Fruit fly (Drosophila melanogaster): ENCODE measurements around the gene CG15170.

Gene CG15170

DNA sequence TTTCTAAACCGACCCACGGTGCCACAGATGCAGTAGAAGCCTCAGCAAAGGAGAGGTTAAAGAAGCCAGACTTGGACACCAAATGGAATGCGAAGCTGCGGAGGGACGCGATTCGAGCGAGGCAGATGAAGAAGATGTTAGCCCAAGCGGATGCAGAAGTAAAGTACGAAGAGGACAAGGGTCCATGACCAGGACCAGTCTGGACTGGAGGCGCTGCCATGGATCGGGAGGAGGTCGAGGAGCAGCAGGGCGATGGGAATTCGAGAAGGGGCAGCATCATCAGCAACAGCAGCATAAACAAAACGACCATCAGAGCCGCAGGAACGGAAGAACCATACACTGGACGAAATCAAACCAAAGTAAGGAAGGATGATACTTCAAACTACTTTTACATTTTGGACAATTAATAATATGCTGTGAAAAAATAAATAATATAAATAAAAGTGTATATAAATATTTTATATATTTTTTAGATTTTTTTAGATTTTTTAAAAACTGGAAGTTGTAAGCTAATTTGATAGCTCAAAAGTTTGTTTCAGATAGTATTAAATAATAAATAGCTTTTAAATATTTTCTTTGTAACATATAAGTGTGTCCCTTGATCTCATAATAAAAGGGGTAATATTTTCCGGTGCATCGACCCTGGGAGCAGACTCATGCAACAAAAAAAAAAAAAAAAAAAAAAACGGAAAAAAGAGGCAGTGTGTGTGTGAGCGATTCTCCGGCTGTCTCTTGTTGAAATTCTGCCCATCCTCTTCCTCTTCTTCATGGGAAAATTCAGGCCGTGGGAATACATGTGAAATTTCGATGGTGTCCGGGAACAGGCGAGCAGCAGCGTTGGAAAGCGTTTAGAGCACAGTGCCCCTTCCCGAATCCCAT lies 43.2 kb downstream of the CG15170 start (continued):
- TF ChIP-seq CG4318 (GFP tag; optimal IDR thresholded peaks at IDR 0.05) (peak; percentile 43), salr (GFP tag; optimal IDR thresholded peaks at IDR 0.05) (peak in 1 of 2 experiments; percentile 66), CG6808 (GFP tag; optimal IDR thresholded peaks at IDR 0.05) (peak; percentile 81), achi (GFP tag; optimal IDR thresholded peaks at IDR 0.05) (peak; percentile 82), Eip78C (GFP tag) (peak; percentile 91), CG3032 (tag; optimal IDR thresholded peaks at IDR 0.05) (peak; percentile 93), esn (GFP tag; optimal IDR thresholded peaks at IDR 0.05) (peak; percentile 86), ss (GFP tag; optimal IDR thresholded peaks at IDR 0.05) (peak; percentile 91 to 93), CG15336 (GFP tag; IDR thresholded peaks at IDR 0.05) (peak; percentile 66), CG7368 (GFP tag; optimal IDR thresholded peaks at IDR 0.05) (peak; percentile 40), CG6792 (GFP tag; optimal IDR thresholded peaks at IDR 0.05) (peak; percentile 85), CG6276 (GFP tag; optimal IDR thresholded peaks at IDR 0.05) (no peak), Sox102F (GFP tag; optimal IDR thresholded peaks at IDR 0.05) (peak; percentile 46), CG8632 (GFP tag; optimal IDR thresholded peaks at IDR 0.05) (peak; percentile 94), lz (GFP tag; optimal IDR thresholded peaks at IDR 0.05) (peak; percentile 68), Hr38 (GFP tag; optimal IDR thresholded peaks at IDR 0.05) (no peak), CG11902 (GFP tag; optimal IDR thresholded peaks at IDR 0.05) (peak; percentile 28), eg (GFP tag; IDR thresholded peaks at IDR 0.05) (no peak), spab (GFP tag; optimal IDR thresholded peaks at IDR 0.05) (peak; percentile 79), Hr4 (GFP tag; optimal IDR thresholded peaks at IDR 0.05) (no peak), vri (GFP tag; optimal IDR thresholded peaks at IDR 0.05) (peak; percentile 47), topi (GFP tag; optimal IDR thresholded peaks at IDR 0.05) (peak; percentile 61), CG32006 (GFP tag; optimal IDR thresholded peaks at IDR 0.05) (peak; percentile 72), Lpt (GFP tag; optimal IDR thresholded peaks at IDR 0.05) (peak; percentile 45), CG8119 (GFP tag; IDR thresholded peaks at IDR 0.05) (peak; percentile 76), CG31627 (GFP tag; optimal IDR thresholded peaks at IDR 0.05) (peak; percentile 43), Sox14 (GFP tag; optimal IDR thresholded peaks at IDR 0.05) (peak; percentile 1)

DNA sequence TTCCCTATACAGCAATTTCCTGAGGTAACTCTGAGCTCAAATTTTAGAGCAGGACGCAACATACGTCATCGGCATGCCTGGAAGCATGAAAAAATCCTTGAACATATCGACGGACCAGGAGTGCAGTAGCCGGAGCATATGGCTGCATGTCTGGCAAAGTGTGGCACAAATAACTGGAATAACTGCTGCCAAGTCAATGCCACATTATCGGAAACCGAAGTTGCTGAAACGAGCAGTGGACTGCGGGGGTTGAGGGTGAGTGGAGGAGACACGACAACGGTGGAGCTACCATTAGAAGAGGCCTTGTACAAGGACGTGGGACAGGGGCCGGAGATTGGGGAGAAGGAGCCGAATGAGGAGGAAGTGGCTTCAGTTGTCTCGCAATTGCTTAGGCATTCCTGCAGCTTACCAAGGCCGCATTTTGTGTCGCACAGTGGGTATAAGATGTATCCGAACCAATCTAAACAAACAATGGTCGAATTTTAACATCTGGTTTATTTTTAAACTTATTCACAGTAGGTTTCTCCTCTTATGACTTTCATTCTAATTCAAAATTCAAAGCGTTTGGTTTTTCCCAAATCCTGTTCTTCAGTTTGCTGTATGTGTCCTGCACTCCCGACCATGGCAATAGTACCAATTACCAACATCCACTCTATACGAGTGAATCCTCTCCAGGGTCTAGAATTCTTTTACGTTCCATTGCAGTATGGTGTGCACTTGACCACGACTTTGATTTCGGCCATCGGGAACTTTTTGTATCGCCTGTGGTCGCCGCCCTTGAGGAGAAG lies 44.1 kb downstream of the CG15170 start, which contains the start of gene CG46304:
TSS of gene CG46304 (plus strand) at position 541 of the 788 bp plus-strand sequence.
- TF ChIP-seq Blimp-1 (GFP tag; optimal IDR thresholded peaks at IDR 0.05): no peak
- TF ChIP-seq CG15336 (GFP tag; IDR thresholded peaks at IDR 0.05): no peak
- no peak for TF ChIP-seq CG1621 (tag; optimal IDR thresholded peaks at IDR 0.05)
- no peak for TF ChIP-seq vri (GFP tag; optimal IDR thresholded peaks at IDR 0.05)
- peak; percentile 33 for TF ChIP-seq CG10669 (GFP tag; optimal IDR thresholded peaks at IDR 0.05)
- peak; percentile 22 for TF ChIP-seq Sox15 (GFP tag; optimal IDR thresholded peaks at IDR 0.05)
- no peak for TF ChIP-seq dsx (GFP tag; optimal IDR thresholded peaks at IDR 0.05; ENCODE audit: poor library complexity, severe bottlenecking)
- peak; percentile 53 for TF ChIP-seq CG10631 (GFP tag; optimal IDR thresholded peaks at IDR 0.05)
- peak; percentile 42 for TF ChIP-seq OdsH (GFP tag; optimal IDR thresholded peaks at IDR 0.05)
- peak; percentile 23 for TF ChIP-seq Hr4 (GFP tag; optimal IDR thresholded peaks at IDR 0.05)
- no peak for TF ChIP-seq Gug (GFP tag; IDR thresholded peaks at IDR 0.05)
- peak; percentile 68 for TF ChIP-seq Sox14 (GFP tag; optimal IDR thresholded peaks at IDR 0.05)
- TF ChIP-seq CG11294 (GFP tag; IDR thresholded peaks at IDR 0.05): no peak
- TF ChIP-seq CG7368 (GFP tag; optimal IDR thresholded peaks at IDR 0.05): no peak
- TF ChIP-seq CG8632 (GFP tag; optimal IDR thresholded peaks at IDR 0.05): peak; percentile 1
- peak; percentile 85 for TF ChIP-seq Eip78C (GFP tag)
- TF ChIP-seq fd59A (GFP tag; optimal IDR thresholded peaks at IDR 0.05): peak; percentile 62
- TF ChIP-seq Eip93F (GFP tag; optimal IDR thresholded peaks at IDR 0.05): no peak
- TF ChIP-seq CG16779 (tag; optimal IDR thresholded peaks at IDR 0.05): no peak
- no peak for TF ChIP-seq CG9139 (GFP tag; optimal IDR thresholded peaks at IDR 0.05)
- TF ChIP-seq svp (GFP tag): peak; percentile 83
- TF ChIP-seq Smox (GFP tag; optimal IDR thresholded peaks at IDR 0.05): peak; percentile 35
- peak; percentile 33 for TF ChIP-seq pdm3 (GFP tag; optimal IDR thresholded peaks at IDR 0.05)
- TF ChIP-seq fkh (GFP tag; optimal IDR thresholded peaks at IDR 0.05): no peak
- TF ChIP-seq CG11902 (GFP tag; optimal IDR thresholded peaks at IDR 0.05): peak; percentile 6
- 0 out of 3 replicates have a peak, but pooled peaks have one; percentile 23 for TF ChIP-seq CG6163 (GFP tag; IDR thresholded peaks at IDR 0.05)
- no peak for TF ChIP-seq CG6854 (GFP tag; optimal IDR thresholded peaks at IDR 0.05)
- TF ChIP-seq CG32006 (GFP tag; optimal IDR thresholded peaks at IDR 0.05): peak; percentile 59
- peak; percentile 19 for TF ChIP-seq CG6792 (GFP tag; optimal IDR thresholded peaks at IDR 0.05)
- no peak for TF ChIP-seq CG6276 (GFP tag; optimal IDR thresholded peaks at IDR 0.05)

All from whole organism, prepupa.